Worm (Caenorhabditis elegans) whole organism, L2 larva: ENCODE data around the gene C34F6.11.

Source experiments
- C34F6.9 ChIP-seq: fragments of 150-350 bp; optimal IDR thresholded peaks from 2 replicates; lab custom pipeline; 2014; ENCODE audit warnings: missing biosample characterization, missing genetic modification characterization
- F13H6.1 ChIP-seq: sonication (generic microtip); optimal IDR thresholded peaks from 2 replicates; lab custom pipeline; 2016; ENCODE audit warnings: missing genetic modification characterization, missing compliant biosample characterization
- R02D3.7 ChIP-seq: fragments of 150-350 bp; optimal IDR thresholded peaks from 2 replicates; lab custom pipeline; 2014; ENCODE audit warnings: missing biosample characterization, missing genetic modification characterization
- Y55F3AM.14 ChIP-seq: fragments of 200-800 bp; sonication (Bioruptor generic); optimal IDR thresholded peaks from 2 replicates; lab custom pipeline; 2018; ENCODE audit warnings: mild to moderate bottlenecking, missing genetic modification characterization, missing compliant biosample characterization
- ZK546.5 ChIP-seq: sonication (generic microtip); optimal IDR thresholded peaks from 2 replicates; lab custom pipeline; 2017; ENCODE audit warnings: missing biosample characterization, missing genetic modification characterization
- alr-1 ChIP-seq: fragments of 150-350 bp; optimal IDR thresholded peaks from 2 replicates; lab custom pipeline; 2014; ENCODE audit warnings: missing biosample characterization, missing genetic modification characterization
- aly-2 ChIP-seq: fragments of 150-350 bp; optimal IDR thresholded peaks from 2 replicates; lab custom pipeline; 2014; ENCODE audit warnings: missing biosample characterization, missing genetic modification characterization
- ama-1 ChIP-seq: fragments of 150-350 bp; optimal IDR thresholded peaks from 2 replicates; lab custom pipeline; 2018; ENCODE audit warnings: inconsistent platforms
- blmp-1 ChIP-seq: sonication (generic microtip); optimal IDR thresholded peaks from 2 replicates; lab custom pipeline; 2017; ENCODE audit warnings: missing genetic modification characterization, mild to moderate bottlenecking, missing compliant biosample characterization, antibody characterized with exemption, moderate library complexity; ENCODE audit not compliant: insufficient read depth
- ceh-16 ChIP-seq: fragments of 150-350 bp; optimal IDR thresholded peaks from 2 replicates; lab custom pipeline; 2014; ENCODE audit warnings: missing biosample characterization, missing genetic modification characterization
- ceh-82 ChIP-seq: fragments of 150-350 bp; optimal IDR thresholded peaks from 2 replicates; lab custom pipeline; 2014; ENCODE audit warnings: missing biosample characterization, missing genetic modification characterization
- crh-2 ChIP-seq: sonication (generic microtip); optimal IDR thresholded peaks from 2 replicates; lab custom pipeline; 2017; ENCODE audit warnings: missing biosample characterization, missing genetic modification characterization
- dmd-4 ChIP-seq: sonication (generic microtip); optimal IDR thresholded peaks from 2 replicates; lab custom pipeline; 2017; ENCODE audit warnings: missing biosample characterization, missing genetic modification characterization
- egl-27 ChIP-seq: sonication (generic microtip); optimal IDR thresholded peaks from 3 replicates; lab custom pipeline; 2017; ENCODE audit warnings: missing biosample characterization, missing genetic modification reagents, missing genetic modification characterization
- elt-1 ChIP-seq: fragments of 150-350 bp; optimal IDR thresholded peaks from 2 replicates; lab custom pipeline; 2014; ENCODE audit warnings: missing biosample characterization, missing genetic modification characterization
- elt-3 ChIP-seq: sonication (generic microtip); optimal IDR thresholded peaks from 2 replicates; lab custom pipeline; 2017; ENCODE audit warnings: missing biosample characterization, missing genetic modification characterization
- fos-1 ChIP-seq: fragments of 150-350 bp; optimal IDR thresholded peaks from 2 replicates; lab custom pipeline; 2014; ENCODE audit warnings: missing biosample characterization, missing genetic modification characterization
- gmeb-1 ChIP-seq: fragments of 150-350 bp; optimal IDR thresholded peaks from 2 replicates; lab custom pipeline; 2014; ENCODE audit warnings: missing biosample characterization, missing genetic modification characterization
- lin-11 ChIP-seq: fragments of 150-350 bp; sonication (generic microtip); optimal IDR thresholded peaks from 2 replicates; lab custom pipeline; 2014; ENCODE audit warnings: missing biosample characterization, missing genetic modification characterization, inconsistent platforms, mixed read lengths
- lin-13 ChIP-seq: fragments of 150-350 bp; optimal IDR thresholded peaks from 2 replicates; lab custom pipeline; 2014; ENCODE audit warnings: missing biosample characterization, missing genetic modification reagents, missing genetic modification characterization
- lin-39 ChIP-seq: fragments of 150-350 bp; optimal IDR thresholded peaks from 2 replicates; lab custom pipeline; 2014; ENCODE audit warnings: missing biosample characterization, missing genetic modification reagents, missing genetic modification characterization
- lsy-2 ChIP-seq, 2 experiments: fragments of 150-350 bp in 1 of 2; sonication (generic microtip) in 1 of 2; optimal IDR thresholded peaks; 2 replicates each; lab custom pipeline; 2014 to 2017; ENCODE audit warnings: missing biosample characterization in 2 of 2, missing genetic modification characterization in 2 of 2
- mab-5 ChIP-seq: fragments of 150-350 bp; optimal IDR thresholded peaks from 2 replicates; lab custom pipeline; 2014; ENCODE audit warnings: missing biosample characterization, missing genetic modification characterization
- mbf-1 ChIP-seq: sonication (generic microtip); optimal IDR thresholded peaks from 2 replicates; lab custom pipeline; 2017; ENCODE audit warnings: missing biosample characterization, missing genetic modification characterization
- mdl-1 ChIP-seq, 2 experiments: fragments of 150-350 bp in 1 of 2; sonication (generic microtip) in 1 of 2; optimal IDR thresholded peaks; 2 replicates each; lab custom pipeline; 2017; ENCODE audit warnings: missing biosample characterization in 2 of 2, missing genetic modification characterization in 2 of 2
- nhr-10 ChIP-seq: sonication (generic microtip); optimal IDR thresholded peaks from 2 replicates; lab custom pipeline; 2017; ENCODE audit warnings: missing biosample characterization, missing genetic modification characterization
- nhr-11 ChIP-seq: fragments of 150-350 bp; optimal IDR thresholded peaks from 2 replicates; lab custom pipeline; 2014; ENCODE audit warnings: missing biosample characterization, missing genetic modification characterization
- nhr-12 ChIP-seq: fragments of 150-350 bp; optimal IDR thresholded peaks from 2 replicates; lab custom pipeline; 2014; ENCODE audit warnings: missing biosample characterization, missing genetic modification characterization
- nhr-129 ChIP-seq: fragments of 150-350 bp; optimal IDR thresholded peaks from 2 replicates; lab custom pipeline; 2014; ENCODE audit warnings: missing biosample characterization, missing genetic modification characterization
- nhr-21 ChIP-seq: fragments of 150-350 bp; optimal IDR thresholded peaks from 2 replicates; lab custom pipeline; 2014; ENCODE audit warnings: missing biosample characterization, missing genetic modification characterization
- nhr-23 ChIP-seq: fragments of 150-350 bp; optimal IDR thresholded peaks from 2 replicates; lab custom pipeline; 2014; ENCODE audit warnings: missing biosample characterization, missing genetic modification reagents, missing genetic modification characterization
- nhr-237 ChIP-seq: fragments of 150-350 bp; optimal IDR thresholded peaks from 2 replicates; lab custom pipeline; 2014; ENCODE audit warnings: missing biosample characterization, missing genetic modification characterization
- nhr-25 ChIP-seq: fragments of 150-350 bp; sonication (generic microtip); optimal IDR thresholded peaks from 3 replicates; lab custom pipeline; 2014; ENCODE audit warnings: missing biosample characterization, missing genetic modification characterization
- nhr-6 ChIP-seq: fragments of 150-350 bp; optimal IDR thresholded peaks from 2 replicates; lab custom pipeline; 2014; ENCODE audit warnings: missing biosample characterization, missing genetic modification characterization
- nhr-77 ChIP-seq: fragments of 150-350 bp; optimal IDR thresholded peaks from 2 replicates; lab custom pipeline; 2014; ENCODE audit warnings: missing biosample characterization, missing genetic modification characterization
- peb-1 ChIP-seq: fragments of 150-350 bp; optimal IDR thresholded peaks from 2 replicates; lab custom pipeline; 2014; ENCODE audit warnings: missing biosample characterization, missing genetic modification characterization
- sem-4 ChIP-seq: fragments of 150-350 bp; optimal IDR thresholded peaks from 2 replicates; lab custom pipeline; 2014; ENCODE audit warnings: missing biosample characterization, missing genetic modification reagents, missing genetic modification characterization
- skn-1 ChIP-seq: sonication (generic microtip); optimal IDR thresholded peaks from 2 replicates; lab custom pipeline; 2017; ENCODE audit warnings: missing biosample characterization, missing genetic modification characterization
- sma-3 ChIP-seq: sonication (generic microtip); optimal IDR thresholded peaks from 2 replicates; lab custom pipeline; 2016; ENCODE audit warnings: missing genetic modification reagents, missing genetic modification characterization, missing compliant biosample characterization
- sma-9 ChIP-seq, 2 experiments: fragments of 150-350 bp in 1 of 2; sonication (generic microtip) in 1 of 2; optimal IDR thresholded peaks; 2 replicates each; lab custom pipeline; 2014 to 2016; ENCODE audit warnings: missing genetic modification characterization in 2 of 2, mild to moderate bottlenecking in 1 of 2, missing biosample characterization in 1 of 2, missing compliant biosample characterization in 1 of 2, missing genetic modification reagents in 1 of 2, moderate library complexity in 1 of 2
- snpc-4 ChIP-seq: fragments of 150-350 bp; optimal IDR thresholded peaks from 2 replicates; lab custom pipeline; 2014; ENCODE audit warnings: missing biosample characterization, missing genetic modification characterization
- unc-39 ChIP-seq: fragments of 150-350 bp; optimal IDR thresholded peaks from 2 replicates; lab custom pipeline; 2014; ENCODE audit warnings: missing biosample characterization, missing genetic modification characterization
- unc-55 ChIP-seq: fragments of 150-350 bp; sonication (generic microtip); optimal IDR thresholded peaks from 3 replicates; lab custom pipeline; 2014; ENCODE audit warnings: missing biosample characterization, missing genetic modification reagents, missing genetic modification characterization
- unc-62 ChIP-seq: fragments of 150-350 bp; optimal IDR thresholded peaks from 2 replicates; lab custom pipeline; 2014; ENCODE audit warnings: missing biosample characterization, missing genetic modification reagents, missing genetic modification characterization
- zag-1 ChIP-seq: fragments of 150-350 bp; optimal IDR thresholded peaks from 2 replicates; lab custom pipeline; 2014; ENCODE audit warnings: missing biosample characterization, missing genetic modification characterization
- ztf-1 ChIP-seq: fragments of 200-800 bp; sonication (Bioruptor generic); conservative IDR thresholded peaks from 2 replicates; pipeline ENCODE4 v1.3.6; 2022; ENCODE audit warnings: missing genetic modification characterization, missing compliant biosample characterization
- ztf-11 ChIP-seq: sonication (generic microtip); optimal IDR thresholded peaks from 2 replicates; lab custom pipeline; 2017; ENCODE audit warnings: missing biosample characterization, missing genetic modification characterization
- ztf-4 ChIP-seq: fragments of 150-350 bp; optimal IDR thresholded peaks from 2 replicates; lab custom pipeline; 2014; ENCODE audit warnings: missing biosample characterization, missing genetic modification characterization

C34F6.11 gene

ce11 chrX:11222597-11223218 lies 19.0 kb upstream of the C34F6.11 start, which contains the start of gene C34F6.9:
Gene C34F6.9 (minus strand): TSS chrX:11222647.
- TF ChIP-seq lin-39 (tag; lab: Kevin White, UChicago) (no peak), nhr-129 (no peak), skn-1 (tag; lab: Kevin White, UChicago) (no peak), peb-1 (tag; lab: Kevin White, UChicago) (no peak), ztf-11 (tag; lab: Kevin White, UChicago) (no peak), ceh-82 (tag; lab: Kevin White, UChicago) (no peak), nhr-21 (no peak), unc-39 (tag; lab: Kevin White, UChicago) (no peak), lin-11 (tag; lab: Kevin White, UChicago) (no peak), nhr-10 (tag; lab: Kevin White, UChicago) (no peak), unc-55 (GFP tag; lab: Kevin White, UChicago) (peak; percentile 21), nhr-11 (tag; lab: Kevin White, UChicago) (no peak), mbf-1 (tag; lab: Kevin White, UChicago) (no peak), ztf-4 (tag; lab: Kevin White, UChicago) (no peak), blmp-1 (no peak), sem-4 (tag; lab: Kevin White, UChicago) (no peak), crh-2 (tag; lab: Kevin White, UChicago) (peak; percentile 6)

ce11 chrX:11215420-11216050 lies 11.8 kb upstream of the C34F6.11 start, which contains the start of the genes C34F6.7 and idh-2:
Gene C34F6.7 (minus strand): TSS chrX:11215470.
Gene idh-2 (plus strand): TSS chrX:11216000.
- TF ChIP-seq crh-2 (tag; lab: Kevin White, UChicago): peak; percentile 8
- TF ChIP-seq nhr-129: peak; percentile 48
- no peak for TF ChIP-seq blmp-1
- peak; percentile 9 for TF ChIP-seq F13H6.1
- no peak for TF ChIP-seq elt-1 (tag; lab: Kevin White, UChicago)
- no peak for TF ChIP-seq C34F6.9 (tag; lab: Kevin White, UChicago)
- peak in 1 of 2 experiments; percentile 3 for TF ChIP-seq mdl-1 (tag; optimal IDR thresholded peaks at IDR 0.05; lab: Kevin White, UChicago)
- TF ChIP-seq alr-1: no peak
- no peak for TF ChIP-seq ceh-82 (tag; lab: Kevin White, UChicago)
- no peak for TF ChIP-seq mbf-1 (tag; lab: Kevin White, UChicago)
- peak in 1 of 2 experiments; percentile 48 for TF ChIP-seq lsy-2 (tag; optimal IDR thresholded peaks at IDR 0.05; lab: Kevin White, UChicago)
- no peak for TF ChIP-seq nhr-11 (tag; lab: Kevin White, UChicago)
- no peak for TF ChIP-seq unc-39 (tag; lab: Kevin White, UChicago)
- no peak for TF ChIP-seq sem-4 (tag; lab: Kevin White, UChicago)
- TF ChIP-seq Y55F3AM.14: peak; percentile 15
- no peak for TF ChIP-seq nhr-237 (tag; lab: Kevin White, UChicago)
- TF ChIP-seq nhr-21: peak; percentile 70
- no peak for TF ChIP-seq mab-5 (tag; lab: Kevin White, UChicago)
- TF ChIP-seq sma-9 (GFP tag; optimal IDR thresholded peaks at IDR 0.05; lab: Kevin White, UChicago): peak; percentile 58
- TF ChIP-seq sma-9 (tag; optimal IDR thresholded peaks at IDR 0.05; lab: Kevin White, UChicago): no peak
- TF ChIP-seq ZK546.5 (tag; lab: Kevin White, UChicago): no peak
- no peak for TF ChIP-seq dmd-4 (tag; lab: Kevin White, UChicago)
- TF ChIP-seq ama-1 (lab: Kevin White, UChicago): no peak
- no peak for TF ChIP-seq ceh-16 (tag; lab: Kevin White, UChicago)
- peak; percentile 50 for TF ChIP-seq unc-55 (GFP tag; lab: Kevin White, UChicago)
- TF ChIP-seq aly-2 (tag; lab: Kevin White, UChicago): no peak
- TF ChIP-seq lin-13 (GFP tag; lab: Kevin White, UChicago): no peak
- TF ChIP-seq ztf-1: no peak
- TF ChIP-seq peb-1 (tag; lab: Kevin White, UChicago): no peak
- TF ChIP-seq nhr-77: no peak
- TF ChIP-seq ztf-4 (tag; lab: Kevin White, UChicago): no peak
- TF ChIP-seq zag-1 (tag; lab: Kevin White, UChicago): no peak
- peak; percentile 45 for TF ChIP-seq fos-1 (tag; lab: Kevin White, UChicago)
- no peak for TF ChIP-seq R02D3.7 (tag; lab: Kevin White, UChicago)
- TF ChIP-seq nhr-10 (tag; lab: Kevin White, UChicago): no peak
- no peak for TF ChIP-seq skn-1 (tag; lab: Kevin White, UChicago)
- TF ChIP-seq nhr-23 (tag; lab: Kevin White, UChicago): no peak
- peak; percentile 53 for TF ChIP-seq nhr-25 (tag; lab: Kevin White, UChicago)
- TF ChIP-seq ztf-11 (tag; lab: Kevin White, UChicago): no peak
- TF ChIP-seq sma-3 (GFP tag; lab: Kevin White, UChicago): peak; percentile 57
- no peak for TF ChIP-seq nhr-12 (tag; lab: Kevin White, UChicago)
- TF ChIP-seq snpc-4 (tag; lab: Kevin White, UChicago): no peak
- no peak for TF ChIP-seq lin-11 (tag; lab: Kevin White, UChicago)
- no peak for TF ChIP-seq unc-62 (GFP tag; lab: Kevin White, UChicago)
- TF ChIP-seq nhr-6 (tag; lab: Kevin White, UChicago): no peak
- peak; percentile 49 for TF ChIP-seq gmeb-1 (tag; lab: Kevin White, UChicago)
- TF ChIP-seq lin-39 (tag; lab: Kevin White, UChicago): no peak
- no peak for TF ChIP-seq egl-27 (tag; lab: Kevin White, UChicago)
- no peak for TF ChIP-seq elt-3 (tag; lab: Kevin White, UChicago)
- TF ChIP-seq, all 48 proteins: peak for 13
